Worm (Caenorhabditis elegans): ENCODE measurements around the gene ZC477.2.

Gene ZC477.2

DNA sequence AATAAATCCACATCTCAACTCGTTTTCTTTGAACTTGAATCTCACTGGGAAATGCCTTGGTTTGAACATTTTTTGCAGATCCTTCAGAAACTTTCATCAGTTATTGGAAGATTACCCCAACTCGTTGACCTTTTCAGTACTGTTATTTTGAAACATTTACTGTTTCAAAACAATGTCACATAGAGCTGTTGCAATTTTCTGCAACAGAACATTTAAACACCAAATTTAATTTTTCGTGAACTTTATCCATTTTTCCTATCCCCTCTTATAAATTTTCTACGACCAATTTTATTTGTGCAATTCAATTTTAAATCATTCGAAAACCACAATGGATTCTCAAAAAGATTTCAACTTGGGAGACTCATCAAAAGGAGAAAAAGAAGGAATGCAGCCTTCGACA lies at the start of gene ZC477.2:
TSS of gene ZC477.2 (plus strand) at position 301 of the 400 bp plus-strand sequence.
- TF ChIP-seq unc-62 (GFP tag; optimal IDR thresholded peaks at IDR 0.05), result no peak
- no peak for TF ChIP-seq ces-1 (GFP tag; optimal IDR thresholded peaks at IDR 0.05)
- TF ChIP-seq nhr-2 (tag; optimal IDR thresholded peaks at IDR 0.05), result no peak
- TF ChIP-seq bed-3 (GFP tag; optimal IDR thresholded peaks at IDR 0.05), result no peak
- no peak for TF ChIP-seq ceh-39 (tag; optimal IDR thresholded peaks at IDR 0.05)
- no peak for TF ChIP-seq tbx-8 (GFP tag; optimal IDR thresholded peaks at IDR 0.05)
- no peak for TF ChIP-seq nhr-28 (tag; optimal IDR thresholded peaks at IDR 0.05)
- no peak for TF ChIP-seq lsy-2 (tag; optimal IDR thresholded peaks at IDR 0.05)
- TF ChIP-seq pha-4 (tag; optimal IDR thresholded peaks at IDR 0.05), result no peak
- TF ChIP-seq sem-2 (GFP tag; optimal IDR thresholded peaks at IDR 0.05), result no peak
- no peak for TF ChIP-seq drap-1 (GFP tag; optimal IDR thresholded peaks at IDR 0.05)
- no peak for TF ChIP-seq unc-120 (tag; optimal IDR thresholded peaks at IDR 0.05; ENCODE audit: poor library complexity, severe bottlenecking)
- TF ChIP-seq blmp-1 (tag; optimal IDR thresholded peaks at IDR 0.05), result no peak
- no peak for TF ChIP-seq zip-8 (tag; optimal IDR thresholded peaks at IDR 0.05)
- TF ChIP-seq M03D4.4 (tag; optimal IDR thresholded peaks at IDR 0.05), result no peak
- TF ChIP-seq mab-5 (tag; optimal IDR thresholded peaks at IDR 0.05), result no peak
- TF ChIP-seq hlh-1 (tag; optimal IDR thresholded peaks at IDR 0.05), result no peak
- no peak for TF ChIP-seq elt-3 (tag; optimal IDR thresholded peaks at IDR 0.05)

DNA sequence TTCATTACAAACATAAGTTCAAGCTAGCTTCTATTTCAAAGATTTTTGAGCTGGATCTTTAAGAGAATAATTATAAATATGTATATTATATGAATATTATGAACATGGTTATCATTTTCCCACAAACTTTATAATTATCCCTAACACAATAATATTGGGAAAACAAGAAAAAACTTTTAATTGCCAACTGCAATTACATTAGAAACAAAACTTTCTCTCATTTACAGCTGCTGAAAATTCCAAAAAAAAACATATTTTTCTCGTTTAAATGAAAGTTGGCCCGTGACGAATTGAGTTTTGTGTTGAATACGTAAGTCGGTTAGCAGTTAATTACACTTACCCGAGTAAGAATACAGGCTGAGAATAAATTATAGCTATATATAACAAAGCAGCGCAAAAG lies 45.3 kb upstream of the ZC477.2 start:
- no peak for TF ChIP-seq zip-8 (tag; optimal IDR thresholded peaks at IDR 0.05)
- TF ChIP-seq drap-1 (GFP tag; optimal IDR thresholded peaks at IDR 0.05), result no peak
- no peak for TF ChIP-seq tbx-8 (GFP tag; optimal IDR thresholded peaks at IDR 0.05)
- TF ChIP-seq sptf-1 (tag; optimal IDR thresholded peaks at IDR 0.05), result no peak
- no peak for TF ChIP-seq mls-2 (tag; optimal IDR thresholded peaks at IDR 0.05)
- TF ChIP-seq blmp-1 (tag; optimal IDR thresholded peaks at IDR 0.05), result no peak
- no peak for TF ChIP-seq pha-4 (tag; optimal IDR thresholded peaks at IDR 0.05)
- TF ChIP-seq nhr-237 (tag; optimal IDR thresholded peaks at IDR 0.05), result no peak
- no peak for TF ChIP-seq mep-1 (tag; optimal IDR thresholded peaks at IDR 0.05)
- no peak for TF ChIP-seq hlh-1 (tag; optimal IDR thresholded peaks at IDR 0.05)
- TF ChIP-seq ceh-83 (GFP tag; optimal IDR thresholded peaks at IDR 0.05), result no peak
- no peak for TF ChIP-seq mab-5 (tag; optimal IDR thresholded peaks at IDR 0.05)
- TF ChIP-seq ham-2 (GFP tag; optimal IDR thresholded peaks at IDR 0.05), result no peak
- TF ChIP-seq elt-1 (tag; optimal IDR thresholded peaks at IDR 0.05; ENCODE audit: borderline replicate concordance, insufficient read depth), result no peak
- TF ChIP-seq sem-2 (GFP tag; optimal IDR thresholded peaks at IDR 0.05), result no peak
- no peak for TF ChIP-seq unc-39 (tag; optimal IDR thresholded peaks at IDR 0.05)
- no peak for TF ChIP-seq ceh-39 (tag; optimal IDR thresholded peaks at IDR 0.05)
- TF ChIP-seq ztf-11 (tag; optimal IDR thresholded peaks at IDR 0.05), result no peak
- TF ChIP-seq nhr-76 (tag; optimal IDR thresholded peaks at IDR 0.05), result no peak
- TF ChIP-seq cnd-1 (tag; optimal IDR thresholded peaks at IDR 0.05), result no peak

DNA sequence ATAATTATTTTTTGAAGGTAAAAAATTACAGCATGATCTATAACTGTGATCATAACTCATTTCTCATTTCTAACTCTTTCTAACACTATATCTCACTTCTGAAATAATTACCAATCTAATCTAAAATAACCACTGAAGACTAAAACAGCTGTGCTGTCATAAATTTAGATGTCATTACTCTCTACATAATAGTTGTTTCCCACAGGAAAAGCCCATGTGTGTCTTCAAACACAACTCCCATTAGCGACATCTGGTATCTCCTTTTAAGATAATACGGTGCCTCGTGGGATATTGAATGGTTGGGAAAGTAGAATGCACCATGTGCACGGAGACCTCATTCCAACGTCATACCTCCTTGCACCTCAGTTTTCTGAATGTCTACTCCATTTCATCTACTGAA lies 43.0 kb upstream of the ZC477.2 start, which contains the start of gene Y43B11AL.1:
TSS of gene Y43B11AL.1 (plus strand) at position 301 of the 400 bp plus-strand sequence.
- TF ChIP-seq bed-3 (GFP tag; optimal IDR thresholded peaks at IDR 0.05) (no peak), elt-3 (tag; optimal IDR thresholded peaks at IDR 0.05) (no peak), M03D4.4 (tag; optimal IDR thresholded peaks at IDR 0.05) (no peak), nhr-2 (tag; optimal IDR thresholded peaks at IDR 0.05) (no peak), mep-1 (tag; optimal IDR thresholded peaks at IDR 0.05) (no peak), nhr-237 (tag; optimal IDR thresholded peaks at IDR 0.05) (no peak), ham-2 (GFP tag; optimal IDR thresholded peaks at IDR 0.05) (no peak), ceh-39 (tag; optimal IDR thresholded peaks at IDR 0.05) (no peak), ztf-11 (tag; optimal IDR thresholded peaks at IDR 0.05) (no peak), unc-120 (tag; optimal IDR thresholded peaks at IDR 0.05; ENCODE audit: poor library complexity, severe bottlenecking) (no peak), lsy-2 (tag; optimal IDR thresholded peaks at IDR 0.05) (no peak), lin-32 (GFP tag; optimal IDR thresholded peaks at IDR 0.05) (no peak), ceh-83 (GFP tag; optimal IDR thresholded peaks at IDR 0.05) (no peak), zip-8 (tag; optimal IDR thresholded peaks at IDR 0.05) (no peak), lin-13 (tag; optimal IDR thresholded peaks at IDR 0.05) (no peak), sptf-1 (tag; optimal IDR thresholded peaks at IDR 0.05) (no peak), nhr-28 (tag; optimal IDR thresholded peaks at IDR 0.05) (no peak), tbx-8 (GFP tag; optimal IDR thresholded peaks at IDR 0.05) (no peak), elt-1 (tag; optimal IDR thresholded peaks at IDR 0.05; ENCODE audit: borderline replicate concordance, insufficient read depth) (no peak)

DNA sequence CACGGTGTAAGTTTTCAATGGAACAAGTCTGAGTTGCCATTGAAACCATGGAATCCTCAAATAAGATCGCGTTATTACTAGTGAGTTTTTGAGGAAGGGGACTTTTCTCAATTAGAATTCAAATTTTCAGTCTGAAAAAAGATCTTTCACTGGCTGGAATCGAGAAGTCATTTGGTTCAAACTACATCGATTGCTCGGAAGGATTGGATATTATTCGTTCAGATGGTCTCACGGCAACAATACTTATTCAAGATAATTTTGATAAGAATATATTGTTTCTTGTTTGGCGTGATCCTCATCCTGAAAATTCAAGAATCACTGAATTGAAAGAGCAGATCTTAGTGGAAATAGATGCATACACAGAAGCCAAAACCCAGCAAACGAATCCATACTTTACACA lies 40.5 kb upstream of the ZC477.2 start:
- TF ChIP-seq snpc-4 (tag; optimal IDR thresholded peaks at IDR 0.05) (no peak), unc-62 (GFP tag; optimal IDR thresholded peaks at IDR 0.05) (no peak), cnd-1 (tag; optimal IDR thresholded peaks at IDR 0.05) (no peak), nhr-2 (tag; optimal IDR thresholded peaks at IDR 0.05) (no peak), flh-1 (GFP tag; optimal IDR thresholded peaks at IDR 0.05) (no peak), elt-3 (tag; optimal IDR thresholded peaks at IDR 0.05) (no peak), mls-2 (tag; optimal IDR thresholded peaks at IDR 0.05) (no peak), hlh-1 (tag; optimal IDR thresholded peaks at IDR 0.05) (no peak), nhr-28 (tag; optimal IDR thresholded peaks at IDR 0.05) (no peak), ceh-43 (GFP tag; optimal IDR thresholded peaks at IDR 0.05) (no peak), elt-1 (tag; optimal IDR thresholded peaks at IDR 0.05; ENCODE audit: borderline replicate concordance, insufficient read depth) (no peak)

Measured in whole organism, mixed stage, embryonic.